Worm (Caenorhabditis elegans): ENCODE data around the gene T17A3.12.

DNA sequence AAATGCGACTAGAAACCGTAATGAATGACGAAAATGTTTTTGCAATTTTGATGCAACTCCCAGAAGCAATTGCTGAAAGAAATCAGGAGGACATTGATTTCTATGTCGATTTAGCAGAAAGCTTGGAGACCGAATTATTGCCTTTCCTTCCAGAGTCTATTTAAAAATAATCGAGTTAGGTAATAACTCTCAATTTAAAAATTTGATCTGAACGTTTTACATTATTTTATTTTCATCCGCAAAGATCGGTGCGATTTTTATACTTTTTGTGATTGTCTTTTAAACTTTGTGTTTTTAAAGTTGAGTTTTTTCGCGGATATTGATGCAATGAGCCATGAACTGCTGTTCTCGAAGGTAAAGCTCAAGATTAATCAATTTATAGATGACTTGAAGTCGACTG, 20.5 kb downstream of the T17A3.12 start, which contains the start of gene pals-23:
- no peak for TF ChIP-seq fkh-10 (GFP tag; optimal IDR thresholded peaks at IDR 0.05)
- TF ChIP-seq mdl-1 (tag; optimal IDR thresholded peaks at IDR 0.05): no peak
- TF ChIP-seq spr-3 (GFP tag; optimal IDR thresholded peaks at IDR 0.05): no peak
- no peak for TF ChIP-seq nhr-76 (tag; optimal IDR thresholded peaks at IDR 0.05)
- TF ChIP-seq sdz-12 (GFP tag; optimal IDR thresholded peaks at IDR 0.05): no peak
- TF ChIP-seq saeg-2 (GFP tag; IDR thresholded peaks at IDR 0.05): no peak
- no peak for TF ChIP-seq aly-2 (tag; optimal IDR thresholded peaks at IDR 0.05)
- TF ChIP-seq pha-4 (GFP tag; IDR thresholded peaks at IDR 0.05): no peak
- TF ChIP-seq pha-4 (tag; optimal IDR thresholded peaks at IDR 0.05): no peak
- TF ChIP-seq unc-39 (tag; optimal IDR thresholded peaks at IDR 0.05): no peak
- no peak for TF ChIP-seq nhr-11 (tag; optimal IDR thresholded peaks at IDR 0.05)
